Fruit fly (Drosophila melanogaster): ENCODE results near the gene Ptth.

The Ptth gene

dm6 chr2L:612778-613177 is 36.1 kb upstream of the Ptth start (continued):
- TF ChIP-seq CG3032 (tag; optimal IDR thresholded peaks at IDR 0.05): peak; percentile 42

dm6 chr2L:609497-609896 is 32.8 kb upstream of the Ptth start:
- peak; percentile 76 for TF ChIP-seq svp (GFP tag)
- peak; percentile 5 for TF ChIP-seq CG7368 (GFP tag; optimal IDR thresholded peaks at IDR 0.05)
- no peak for TF ChIP-seq Sox102F (GFP tag; optimal IDR thresholded peaks at IDR 0.05)
- TF ChIP-seq CG6163 (GFP tag; IDR thresholded peaks at IDR 0.05): peak; percentile 74
- peak; percentile 76 for TF ChIP-seq Ets96B (tag; optimal IDR thresholded peaks at IDR 0.05)
- TF ChIP-seq eg (GFP tag; IDR thresholded peaks at IDR 0.05): 0 out of 3 replicates have a peak, but pooled peaks have one; percentile 24
- peak; percentile 51 for TF ChIP-seq CG32006 (GFP tag; optimal IDR thresholded peaks at IDR 0.05)
- peak; percentile 78 for TF ChIP-seq CG1621 (tag; optimal IDR thresholded peaks at IDR 0.05)
- TF ChIP-seq fd59A (GFP tag; optimal IDR thresholded peaks at IDR 0.05): peak; percentile 67
- no peak for TF ChIP-seq fkh (GFP tag; optimal IDR thresholded peaks at IDR 0.05)
- peak; percentile 59 for TF ChIP-seq OdsH (GFP tag; optimal IDR thresholded peaks at IDR 0.05)
- peak; percentile 65 for TF ChIP-seq Eip75B (GFP tag; optimal IDR thresholded peaks at IDR 0.05)
- no peak for TF ChIP-seq CG6276 (GFP tag; optimal IDR thresholded peaks at IDR 0.05)
- TF ChIP-seq Blimp-1 (GFP tag; optimal IDR thresholded peaks at IDR 0.05): no peak
- TF ChIP-seq achi (GFP tag; optimal IDR thresholded peaks at IDR 0.05): peak; percentile 64
- peak; percentile 65 for TF ChIP-seq pdm3 (GFP tag; optimal IDR thresholded peaks at IDR 0.05)
- TF ChIP-seq Sox14 (GFP tag; optimal IDR thresholded peaks at IDR 0.05): peak; percentile 74
- TF ChIP-seq CG6854 (GFP tag; optimal IDR thresholded peaks at IDR 0.05): no peak
- peak; percentile 53 for TF ChIP-seq acj6 (GFP tag; optimal IDR thresholded peaks at IDR 0.05)
- TF ChIP-seq vri (GFP tag; optimal IDR thresholded peaks at IDR 0.05): no peak
- TF ChIP-seq CG4318 (GFP tag; optimal IDR thresholded peaks at IDR 0.05): no peak
- no peak for TF ChIP-seq CG8319 (GFP tag; optimal IDR thresholded peaks at IDR 0.05)
- TF ChIP-seq CG8632 (GFP tag; optimal IDR thresholded peaks at IDR 0.05): peak; percentile 30
- TF ChIP-seq CG8119 (GFP tag; IDR thresholded peaks at IDR 0.05): peak; percentile 57; the same call in 2 of the 3 replicates
- 0 out of 2 replicates have a peak, but pooled peaks have one; percentile 35 for TF ChIP-seq CG15336 (GFP tag; IDR thresholded peaks at IDR 0.05)
- peak; percentile 21 for TF ChIP-seq CG16779 (tag; optimal IDR thresholded peaks at IDR 0.05)
- peak; percentile 69 for TF ChIP-seq CG3919 (GFP tag; optimal IDR thresholded peaks at IDR 0.05)
- peak; percentile 44 for TF ChIP-seq CG9139 (GFP tag; optimal IDR thresholded peaks at IDR 0.05)
- peak; percentile 48 for TF ChIP-seq dsx (GFP tag; optimal IDR thresholded peaks at IDR 0.05; ENCODE audit: poor library complexity, severe bottlenecking)
- TF ChIP-seq net (GFP tag; optimal IDR thresholded peaks at IDR 0.05): peak; percentile 12
- no peak for TF ChIP-seq dac (GFP tag; optimal IDR thresholded peaks at IDR 0.05)
- peak; percentile 62 for TF ChIP-seq CG3032 (tag; optimal IDR thresholded peaks at IDR 0.05)
- TF ChIP-seq cyc (GFP tag; optimal IDR thresholded peaks at IDR 0.05): no peak
- TF ChIP-seq fd85E (GFP tag; optimal IDR thresholded peaks at IDR 0.05): no peak
- TF ChIP-seq lz (GFP tag; optimal IDR thresholded peaks at IDR 0.05): peak; percentile 27
- TF ChIP-seq salr (GFP tag; optimal IDR thresholded peaks at IDR 0.05): peak; percentile 37 to 62
- peak; percentile 34 for TF ChIP-seq esn (GFP tag; optimal IDR thresholded peaks at IDR 0.05)
- TF ChIP-seq Eip93F (GFP tag; optimal IDR thresholded peaks at IDR 0.05): no peak
- no peak for TF ChIP-seq CG11902 (GFP tag; optimal IDR thresholded peaks at IDR 0.05)
- TF ChIP-seq ss (GFP tag; optimal IDR thresholded peaks at IDR 0.05): peak; percentile 51 to 58
- TF ChIP-seq topi (GFP tag; optimal IDR thresholded peaks at IDR 0.05): peak; percentile 40
- peak; percentile 91 for TF ChIP-seq Eip78C (GFP tag)
- no peak for TF ChIP-seq CG11294 (GFP tag; IDR thresholded peaks at IDR 0.05)
- no peak for TF ChIP-seq CG11762 (GFP tag; optimal IDR thresholded peaks at IDR 0.05; ENCODE audit: insufficient read depth)
- peak; percentile 50 for TF ChIP-seq CG6792 (GFP tag; optimal IDR thresholded peaks at IDR 0.05)
- peak; percentile 70 for TF ChIP-seq CG10669 (GFP tag; optimal IDR thresholded peaks at IDR 0.05)
- TF ChIP-seq Hr38 (GFP tag; optimal IDR thresholded peaks at IDR 0.05): no peak
- peak; percentile 75 for TF ChIP-seq CG6808 (GFP tag; optimal IDR thresholded peaks at IDR 0.05)
- TF ChIP-seq Hr4 (GFP tag; optimal IDR thresholded peaks at IDR 0.05): peak; percentile 1
- TF ChIP-seq Sox15 (GFP tag; optimal IDR thresholded peaks at IDR 0.05): no peak
